Fruit fly (Drosophila melanogaster): ENCODE measurements around the gene CG7655.

Gene CG7655

DNA sequence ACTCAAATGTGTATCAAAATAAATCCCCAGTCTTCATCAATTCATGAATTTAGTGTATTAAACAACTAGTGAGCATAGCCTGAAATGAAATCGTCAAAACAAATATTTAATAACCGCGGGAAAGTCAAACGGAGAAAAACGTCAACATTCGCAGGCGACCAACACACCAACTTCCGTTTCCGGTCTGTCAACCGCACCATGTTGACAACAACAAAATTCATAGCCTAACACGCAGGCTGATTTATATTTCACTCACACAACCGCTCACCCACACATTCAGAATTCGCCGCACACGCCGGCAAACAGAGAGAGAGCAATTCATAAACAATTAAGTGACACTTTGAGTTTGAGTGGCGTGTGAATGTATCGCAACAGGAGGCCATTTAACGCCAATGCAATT is 27.4 kb upstream of the CG7655 start (continued):
- no peak for TF ChIP-seq NC2β (GFP tag; optimal IDR thresholded peaks at IDR 0.05)
- peak; percentile 31 for TF ChIP-seq fd64A (GFP tag; optimal IDR thresholded peaks at IDR 0.05)
- no peak for TF ChIP-seq amos (GFP tag; IDR thresholded peaks at IDR 0.05; ENCODE audit: partially characterized antibody)
- no peak for TF ChIP-seq eyg (GFP tag; optimal IDR thresholded peaks at IDR 0.05)
- TF ChIP-seq CG10959 (GFP tag; IDR thresholded peaks at IDR 0.05), result no peak
- no peak for TF ChIP-seq sr (GFP tag; IDR thresholded peaks at IDR 0.05)
- no peak for TF ChIP-seq seq (GFP tag; IDR thresholded peaks at IDR 0.05)
- no peak for TF ChIP-seq ro (GFP tag; IDR thresholded peaks at IDR 0.05)
- no peak for TF ChIP-seq zen2 (GFP tag; IDR thresholded peaks at IDR 0.05; ENCODE audit: partially characterized antibody)
- no peak for TF ChIP-seq Chrac-16 (GFP tag; optimal IDR thresholded peaks at IDR 0.05)
- no peak for TF ChIP-seq CG43689 (GFP tag; IDR thresholded peaks at IDR 0.05)
- no peak for TF ChIP-seq lmd (GFP tag; IDR thresholded peaks at IDR 0.05)
- no peak for TF ChIP-seq da (GFP tag; optimal IDR thresholded peaks at IDR 0.05)
- no peak for TF ChIP-seq Doc2 (GFP tag; IDR thresholded peaks at IDR 0.05)
- TF ChIP-seq Vsx1 (GFP tag; optimal IDR thresholded peaks at IDR 0.05), result no peak
- no peak for TF ChIP-seq knrl (GFP tag; IDR thresholded peaks at IDR 0.05; ENCODE audit: partially characterized antibody)
- TF ChIP-seq dpn (GFP tag; optimal IDR thresholded peaks at IDR 0.05), result no peak
- peak in 1 of 2 experiments; percentile 46 for TF ChIP-seq bsh (GFP tag; optimal IDR thresholded peaks at IDR 0.05)
- peak; percentile 10 for TF ChIP-seq caup (GFP tag; optimal IDR thresholded peaks at IDR 0.05; ENCODE audit: severe bottlenecking)
- TF ChIP-seq cato (GFP tag; optimal IDR thresholded peaks at IDR 0.05; ENCODE audit: borderline replicate concordance), result no peak
- no peak for TF ChIP-seq Pdp1 (GFP tag; optimal IDR thresholded peaks at IDR 0.05)
- no peak for TF ChIP-seq ftz-f1 (GFP tag; optimal IDR thresholded peaks at IDR 0.05)
- no peak for TF ChIP-seq CG13123 (GFP tag; optimal IDR thresholded peaks at IDR 0.05)
- TF ChIP-seq C15 (GFP tag; IDR thresholded peaks at IDR 0.05), result no peak
- no peak for TF ChIP-seq br (optimal IDR thresholded peaks at IDR 0.05)
- no peak for TF ChIP-seq MBD-R2 (GFP tag; IDR thresholded peaks at IDR 0.05)
- no peak for TF ChIP-seq Oaz (GFP tag; IDR thresholded peaks at IDR 0.05)
- TF ChIP-seq CG10462 (GFP tag; optimal IDR thresholded peaks at IDR 0.05), result no peak
- TF ChIP-seq pfk (GFP tag; optimal IDR thresholded peaks at IDR 0.05), result no peak
- no peak for TF ChIP-seq ham (GFP tag; IDR thresholded peaks at IDR 0.05)
- peak; percentile 21 for TF ChIP-seq dmrt11E (tag; optimal IDR thresholded peaks at IDR 0.05)
- TF ChIP-seq CG11456 (GFP tag; IDR thresholded peaks at IDR 0.05), result no peak
- TF ChIP-seq CG10321 (GFP tag; IDR thresholded peaks at IDR 0.05), result no peak
- peak; percentile 9 for TF ChIP-seq YL-1 (GFP tag; optimal IDR thresholded peaks at IDR 0.05)
- peak; percentile 5 for TF ChIP-seq CG18262 (tag; optimal IDR thresholded peaks at IDR 0.05)
- TF ChIP-seq NFAT (GFP tag; IDR thresholded peaks at IDR 0.05), result no peak
- peak; percentile 58 for TF ChIP-seq ATbp (GFP tag; optimal IDR thresholded peaks at IDR 0.05)
- TF ChIP-seq ems (GFP tag; optimal IDR thresholded peaks at IDR 0.05), result no peak
- no peak for TF ChIP-seq fd96Cb (tag; optimal IDR thresholded peaks at IDR 0.05)
- TF ChIP-seq CG8924 (tag; optimal IDR thresholded peaks at IDR 0.05), result no peak
- peak; percentile 1 for TF ChIP-seq CG9437 (GFP tag; optimal IDR thresholded peaks at IDR 0.05)
- peak; percentile 52 for TF ChIP-seq CG17328 (GFP tag; IDR thresholded peaks at IDR 0.05)
- TF ChIP-seq sc (optimal IDR thresholded peaks at IDR 0.05), result no peak
- TF ChIP-seq sc (GFP tag; optimal IDR thresholded peaks at IDR 0.05), result peak; percentile 43
- no peak for TF ChIP-seq CG8944 (GFP tag; optimal IDR thresholded peaks at IDR 0.05)
- no peak for TF ChIP-seq CG3065 (GFP tag; optimal IDR thresholded peaks at IDR 0.05)
- TF ChIP-seq Med (GFP tag), result no peak
- TF ChIP-seq CG3847 (GFP tag; IDR thresholded peaks at IDR 0.05), result no peak
- no peak; the same call in 2 of the 3 replicates for TF ChIP-seq Optix (GFP tag; IDR thresholded peaks at IDR 0.05)
- no peak for TF ChIP-seq ato (GFP tag; IDR thresholded peaks at IDR 0.05; ENCODE audit: partially characterized antibody)
- TF ChIP-seq Dref (GFP tag; IDR thresholded peaks at IDR 0.05), result no peak
- peak; percentile 65 for TF ChIP-seq wek (GFP tag; optimal IDR thresholded peaks at IDR 0.05)
- no peak for TF ChIP-seq CG17802 (tag; optimal IDR thresholded peaks at IDR 0.05)
